Fruit fly (Drosophila melanogaster): ENCODE data around the gene CG42507.
A peak's percentile ranks its signal among the peaks of the same experiment; 100 is the strongest.

CG42507 gene

dm6 chr3L:14786230-14786850 is 28.6 kb upstream of the CG42507 start, which contains the start of the genes bmm and Tdrd3 (continued):
- TF ChIP-seq Lhr (GFP tag; optimal IDR thresholded peaks at IDR 0.05) (peak; percentile 67), inv (GFP tag; IDR thresholded peaks at IDR 0.05; ENCODE audit: partially characterized antibody) (peak; percentile 87), CG17186 (GFP tag; optimal IDR thresholded peaks at IDR 0.05) (no peak), wek (GFP tag; optimal IDR thresholded peaks at IDR 0.05) (peak; percentile 98), Drgx (GFP tag; IDR thresholded peaks at IDR 0.05) (peak; percentile 50; the same call in 1 of the 2 replicates), pho (GFP tag; optimal IDR thresholded peaks at IDR 0.05) (peak; percentile 75), CG2120 (GFP tag; optimal IDR thresholded peaks at IDR 0.05) (peak; percentile 84), CG17568 (GFP tag; optimal IDR thresholded peaks at IDR 0.05) (peak; percentile 40), CG3407 (GFP tag; optimal IDR thresholded peaks at IDR 0.05) (peak; percentile 45), Scr (GFP tag; IDR thresholded peaks at IDR 0.05; ENCODE audit: partially characterized antibody) (peak; percentile 95), CG17612 (GFP tag; IDR thresholded peaks at IDR 0.05) (peak; percentile 55), CG2889 (GFP tag; IDR thresholded peaks at IDR 0.05) (peak; percentile 62; the same call in 2 of the 3 replicates), CG10274 (GFP tag; optimal IDR thresholded peaks at IDR 0.05) (no peak), CG1602 (GFP tag; optimal IDR thresholded peaks at IDR 0.05) (peak; percentile 87), Ptx1 (GFP tag; IDR thresholded peaks at IDR 0.05) (peak; percentile 64), CG6654 (GFP tag; optimal IDR thresholded peaks at IDR 0.05) (no peak), Nf-YB (GFP tag; optimal IDR thresholded peaks at IDR 0.05) (peak; percentile 70), wor (GFP tag; IDR thresholded peaks at IDR 0.05) (no peak), Elba2 (GFP tag; optimal IDR thresholded peaks at IDR 0.05) (peak; percentile 36), gfzf (GFP tag; optimal IDR thresholded peaks at IDR 0.05) (peak; percentile 77), onecut (GFP tag; IDR thresholded peaks at IDR 0.05) (0 out of 2 replicates have a peak, but pooled peaks have one; percentile 6), HmgD (GFP tag; optimal IDR thresholded peaks at IDR 0.05) (no peak), CG34422 (GFP tag; IDR thresholded peaks at IDR 0.05) (peak; percentile 61), zf30C (GFP tag; optimal IDR thresholded peaks at IDR 0.05) (no peak), ind (GFP tag; optimal IDR thresholded peaks at IDR 0.05) (peak; percentile 87), CG15011 (GFP tag; optimal IDR thresholded peaks at IDR 0.05) (peak; percentile 44), Doc2 (GFP tag; IDR thresholded peaks at IDR 0.05) (no peak), CG7786 (GFP tag; optimal IDR thresholded peaks at IDR 0.05) (peak; percentile 62), H15 (GFP tag; IDR thresholded peaks at IDR 0.05) (peak; percentile 79; the same call in 2 of the 3 replicates), sr (GFP tag; IDR thresholded peaks at IDR 0.05) (no peak), exex (tag; optimal IDR thresholded peaks at IDR 0.05) (peak; percentile 70), Deaf1 (tag; optimal IDR thresholded peaks at IDR 0.05) (peak; percentile 54), Oli (tag; optimal IDR thresholded peaks at IDR 0.05) (peak; percentile 69), slbo (GFP tag; IDR thresholded peaks at IDR 0.05) (peak; percentile 94), CG2875 (GFP tag; optimal IDR thresholded peaks at IDR 0.05) (peak; percentile 24), MTF-1 (GFP tag; optimal IDR thresholded peaks at IDR 0.05; ENCODE audit: borderline replicate concordance) (peak; percentile 41), bbx (GFP tag; IDR thresholded peaks at IDR 0.05; ENCODE audit: partially characterized antibody) (peak; percentile 76), tgo (GFP tag; IDR thresholded peaks at IDR 0.05) (peak; percentile 76), nerfin-2 (GFP tag; IDR thresholded peaks at IDR 0.05; ENCODE audit: partially characterized antibody) (peak; percentile 75; the same call in 1 of the 2 replicates), tap (tag; optimal IDR thresholded peaks at IDR 0.05) (peak; percentile 73), Antp (GFP tag; optimal IDR thresholded peaks at IDR 0.05) (peak; percentile 74), CG14667 (GFP tag; IDR thresholded peaks at IDR 0.05) (peak; percentile 50), mld (GFP tag; IDR thresholded peaks at IDR 0.05; ENCODE audit: partially characterized antibody) (peak; percentile 71; the same call in 1 of the 3 replicates), Tbp (GFP tag; optimal IDR thresholded peaks at IDR 0.05) (no peak), croc (GFP tag; conservative IDR thresholded peaks at IDR 0.05) (peak; percentile 64), CG13123 (GFP tag; optimal IDR thresholded peaks at IDR 0.05) (peak; percentile 52), Bdp1 (GFP tag; optimal IDR thresholded peaks at IDR 0.05) (peak; percentile 11), en (GFP tag; optimal IDR thresholded peaks at IDR 0.05) (no peak), CG10321 (GFP tag; IDR thresholded peaks at IDR 0.05) (no peak), maf-S (GFP tag; optimal IDR thresholded peaks at IDR 0.05) (peak; percentile 61)
